Worm (Caenorhabditis elegans): Measurements from ENCODE around the gene C35A5.10.

C35A5.10 gene

ce11 chrV:10484640-10485039, 19.4 kb upstream of the C35A5.10 start, which contains the start of gene Y32F6B.1:
Gene Y32F6B.1 (minus strand): TSS chrV:10484740.
- no peak for TF ChIP-seq sem-2 (GFP tag; optimal IDR thresholded peaks at IDR 0.05)
- TF ChIP-seq M03D4.4 (tag; optimal IDR thresholded peaks at IDR 0.05), result no peak
- no peak for TF ChIP-seq ztf-11 (tag; optimal IDR thresholded peaks at IDR 0.05)
- TF ChIP-seq lsy-2 (tag; optimal IDR thresholded peaks at IDR 0.05), result no peak
- TF ChIP-seq nhr-237 (tag; optimal IDR thresholded peaks at IDR 0.05), result no peak
- TF ChIP-seq blmp-1 (tag; optimal IDR thresholded peaks at IDR 0.05), result no peak
- no peak for TF ChIP-seq sptf-1 (tag; optimal IDR thresholded peaks at IDR 0.05)
- TF ChIP-seq ces-1 (GFP tag; optimal IDR thresholded peaks at IDR 0.05), result no peak
- TF ChIP-seq ceh-39 (tag; optimal IDR thresholded peaks at IDR 0.05), result no peak
- no peak for TF ChIP-seq ceh-43 (GFP tag; optimal IDR thresholded peaks at IDR 0.05)
- no peak for TF ChIP-seq nhr-76 (tag; optimal IDR thresholded peaks at IDR 0.05)
- TF ChIP-seq elt-3 (tag; optimal IDR thresholded peaks at IDR 0.05), result no peak
- no peak for TF ChIP-seq tbx-8 (GFP tag; optimal IDR thresholded peaks at IDR 0.05)
- no peak for TF ChIP-seq unc-62 (GFP tag; optimal IDR thresholded peaks at IDR 0.05)
- no peak for TF ChIP-seq lin-32 (GFP tag; optimal IDR thresholded peaks at IDR 0.05)
- TF ChIP-seq ham-2 (GFP tag; optimal IDR thresholded peaks at IDR 0.05), result no peak
- TF ChIP-seq nhr-28 (tag; optimal IDR thresholded peaks at IDR 0.05), result no peak
- no peak for TF ChIP-seq lin-13 (tag; optimal IDR thresholded peaks at IDR 0.05)
- no peak for TF ChIP-seq ceh-83 (GFP tag; optimal IDR thresholded peaks at IDR 0.05)

- no peak for TF ChIP-seq ztf-11 (tag; optimal IDR thresholded peaks at IDR 0.05)
- no peak for TF ChIP-seq mab-5 (tag; optimal IDR thresholded peaks at IDR 0.05)
- no peak for TF ChIP-seq ceh-83 (GFP tag; optimal IDR thresholded peaks at IDR 0.05)
- no peak for TF ChIP-seq snpc-4 (tag; optimal IDR thresholded peaks at IDR 0.05)
- no peak for TF ChIP-seq sptf-1 (tag; optimal IDR thresholded peaks at IDR 0.05)
- TF ChIP-seq lsy-2 (tag; optimal IDR thresholded peaks at IDR 0.05), result no peak
- no peak for TF ChIP-seq tbx-8 (GFP tag; optimal IDR thresholded peaks at IDR 0.05)
- no peak for TF ChIP-seq blmp-1 (tag; optimal IDR thresholded peaks at IDR 0.05)
These were observed 18.6 kb upstream of the C35A5.10 start for ce11 chrV:10485389-10485788.

- TF ChIP-seq nhr-237 (tag; optimal IDR thresholded peaks at IDR 0.05), result no peak
- no peak for TF ChIP-seq unc-39 (tag; optimal IDR thresholded peaks at IDR 0.05)
- TF ChIP-seq blmp-1 (tag; optimal IDR thresholded peaks at IDR 0.05), result no peak
- no peak for TF ChIP-seq ceh-39 (tag; optimal IDR thresholded peaks at IDR 0.05)
- no peak for TF ChIP-seq unc-120 (tag; optimal IDR thresholded peaks at IDR 0.05; ENCODE audit: poor library complexity, severe bottlenecking)
- TF ChIP-seq hlh-1 (tag; optimal IDR thresholded peaks at IDR 0.05), result no peak
- TF ChIP-seq nhr-76 (tag; optimal IDR thresholded peaks at IDR 0.05), result no peak
- TF ChIP-seq ztf-11 (tag; optimal IDR thresholded peaks at IDR 0.05), result no peak
- TF ChIP-seq nhr-28 (tag; optimal IDR thresholded peaks at IDR 0.05), result no peak
- TF ChIP-seq unc-62 (GFP tag; optimal IDR thresholded peaks at IDR 0.05), result no peak
These were observed 14.0 kb upstream of the C35A5.10 start, which contains the start of gene ncx-5 for ce11 chrV:10489998-10490397. Gene ncx-5 (minus strand): TSS chrV:10490098.

ce11 chrV:10491443-10491842, 12.6 kb upstream of the C35A5.10 start, which contains the start of gene aqp-5:
Gene aqp-5 (plus strand): TSS chrV:10491743.
- TF ChIP-seq M03D4.4 (tag; optimal IDR thresholded peaks at IDR 0.05) (no peak), elt-3 (tag; optimal IDR thresholded peaks at IDR 0.05) (no peak), nhr-76 (tag; optimal IDR thresholded peaks at IDR 0.05) (no peak), flh-1 (GFP tag; optimal IDR thresholded peaks at IDR 0.05) (no peak), hlh-1 (tag; optimal IDR thresholded peaks at IDR 0.05) (no peak), nhr-28 (tag; optimal IDR thresholded peaks at IDR 0.05) (no peak), mep-1 (tag; optimal IDR thresholded peaks at IDR 0.05) (no peak)

ce11 chrV:10493150-10493549, 10.8 kb upstream of the C35A5.10 start, which contains the start of gene ugt-33:
Gene ugt-33 (plus strand): TSS chrV:10493409.
- TF ChIP-seq zip-8 (tag; optimal IDR thresholded peaks at IDR 0.05) (no peak), M03D4.4 (tag; optimal IDR thresholded peaks at IDR 0.05) (no peak), unc-62 (GFP tag; optimal IDR thresholded peaks at IDR 0.05) (no peak), ceh-43 (GFP tag; optimal IDR thresholded peaks at IDR 0.05) (no peak), nhr-28 (tag; optimal IDR thresholded peaks at IDR 0.05) (no peak), mep-1 (tag; optimal IDR thresholded peaks at IDR 0.05) (no peak), elt-1 (tag; optimal IDR thresholded peaks at IDR 0.05; ENCODE audit: borderline replicate concordance, insufficient read depth) (no peak), nhr-12 (tag; optimal IDR thresholded peaks at IDR 0.05) (no peak), lsy-2 (tag; optimal IDR thresholded peaks at IDR 0.05) (no peak), mab-5 (tag; optimal IDR thresholded peaks at IDR 0.05) (no peak), ces-1 (GFP tag; optimal IDR thresholded peaks at IDR 0.05) (no peak), mls-2 (tag; optimal IDR thresholded peaks at IDR 0.05) (no peak), hlh-1 (tag; optimal IDR thresholded peaks at IDR 0.05) (no peak), ceh-83 (GFP tag; optimal IDR thresholded peaks at IDR 0.05) (no peak), nhr-2 (tag; optimal IDR thresholded peaks at IDR 0.05) (no peak), unc-39 (tag; optimal IDR thresholded peaks at IDR 0.05) (no peak), blmp-1 (tag; optimal IDR thresholded peaks at IDR 0.05) (no peak), elt-3 (tag; optimal IDR thresholded peaks at IDR 0.05) (no peak), unc-120 (tag; optimal IDR thresholded peaks at IDR 0.05; ENCODE audit: poor library complexity, severe bottlenecking) (no peak), nhr-76 (tag; optimal IDR thresholded peaks at IDR 0.05) (no peak)

All from whole organism, mixed stage, embryonic.